Fruit fly (Drosophila melanogaster) whole organism, embryonic: ENCODE measurements around the gene Antp.
A peak's percentile ranks its signal among the peaks of the same experiment; 100 is the strongest.

Experiments
- Aef1 ChIP-seq: fragments of 200-800 bp; sonication (Bioruptor generic); IDR thresholded peaks from 3 replicates; pipeline ENCODE4 v1.3.6; 2022; ENCODE audit warnings: missing biosample characterization, missing genetic modification characterization
- Atf3 ChIP-seq: fragments of 200-800 bp; sonication (Bioruptor generic); optimal IDR thresholded peaks from 3 replicates; lab custom pipeline; 2016; ENCODE audit warnings: missing biosample characterization, missing genetic modification characterization
- B-H2 ChIP-seq: fragments of 200-800 bp; sonication (Bioruptor generic); optimal IDR thresholded peaks from 2 replicates; lab custom pipeline; 2018; ENCODE audit warnings: missing biosample characterization, mild to moderate bottlenecking, missing genetic modification characterization
- C15 ChIP-seq: fragments of 200-800 bp; sonication (Bioruptor generic); IDR thresholded peaks from 3 replicates; pipeline ENCODE4 v1.3.6; 2022; ENCODE audit warnings: missing biosample characterization, missing genetic modification characterization
- CG12155 ChIP-seq: fragments of 200-800 bp; sonication (Bioruptor generic); optimal IDR thresholded peaks from 3 replicates; lab custom pipeline; 2016; ENCODE audit warnings: missing biosample characterization, missing genetic modification characterization
- CG12219 ChIP-seq: fragments of 200-800 bp; sonication (Bioruptor generic); optimal IDR thresholded peaks from 3 replicates; lab custom pipeline; 2018; ENCODE audit warnings: missing biosample characterization, mild to moderate bottlenecking, missing genetic modification characterization
- CG1233 ChIP-seq: fragments of 200-800 bp; sonication (Bioruptor generic); optimal IDR thresholded peaks from 4 replicates; lab custom pipeline; 2018; ENCODE audit warnings: missing biosample characterization, mild to moderate bottlenecking, missing genetic modification characterization
- CG12942 ChIP-seq: fragments of 200-800 bp; sonication (Bioruptor generic); optimal IDR thresholded peaks from 3 replicates; lab custom pipeline; 2016; ENCODE audit warnings: missing biosample characterization, missing genetic modification characterization
- CG13296 ChIP-seq: fragments of 200-800 bp; sonication (Bioruptor generic); optimal IDR thresholded peaks from 3 replicates; lab custom pipeline; 2018; ENCODE audit warnings: missing biosample characterization, mild to moderate bottlenecking, missing genetic modification characterization
- CG14710 ChIP-seq: fragments of 200-800 bp; sonication (Bioruptor generic); optimal IDR thresholded peaks from 3 replicates; lab custom pipeline; 2019; ENCODE audit warnings: missing biosample characterization, mild to moderate bottlenecking, missing genetic modification characterization, moderate library complexity
- CG17385 ChIP-seq: fragments of 200-800 bp; sonication (Bioruptor generic); optimal IDR thresholded peaks from 3 replicates; lab custom pipeline; 2018; ENCODE audit warnings: missing biosample characterization, mild to moderate bottlenecking, missing genetic modification characterization
- CG18476 ChIP-seq: fragments of 200-800 bp; sonication (Bioruptor generic); optimal IDR thresholded peaks from 2 replicates; lab custom pipeline; 2016; ENCODE audit warnings: missing biosample characterization, mild to moderate bottlenecking, missing genetic modification characterization
- CG2116 ChIP-seq: fragments of 200-800 bp; sonication (Bioruptor generic); optimal IDR thresholded peaks from 3 replicates; lab custom pipeline; 2018; ENCODE audit warnings: missing biosample characterization, mild to moderate bottlenecking, missing genetic modification characterization
- CG31388 ChIP-seq: fragments of 200-800 bp; sonication (Bioruptor generic); optimal IDR thresholded peaks from 2 replicates; lab custom pipeline; 2016; ENCODE audit warnings: missing biosample characterization, missing genetic modification characterization
- CG33557 ChIP-seq: fragments of 200-800 bp; sonication (Bioruptor generic); optimal IDR thresholded peaks from 2 replicates; lab custom pipeline; 2019; ENCODE audit warnings: missing biosample characterization, mild to moderate bottlenecking, missing genetic modification characterization, moderate library complexity
- CG42726 ChIP-seq: fragments of 200-800 bp; sonication (Bioruptor generic); IDR thresholded peaks from 2 replicates; pipeline ENCODE4 v1.3.6; 2022; ENCODE audit warnings: missing biosample characterization, missing genetic modification characterization; ENCODE audit not compliant: partially characterized antibody
- CG4854 ChIP-seq: fragments of 200-800 bp; sonication (Bioruptor generic); optimal IDR thresholded peaks from 2 replicates; lab custom pipeline; 2016; ENCODE audit warnings: missing biosample characterization, missing genetic modification characterization, inconsistent platforms
- CG7786 ChIP-seq: fragments of 200-800 bp; sonication (Bioruptor generic); optimal IDR thresholded peaks from 2 replicates; lab custom pipeline; 2016; ENCODE audit warnings: missing biosample characterization, missing genetic modification characterization
- CG8478 ChIP-seq: fragments of >200 bp; optimal IDR thresholded peaks from 2 replicates; lab custom pipeline; 2018
- CG8765 ChIP-seq: fragments of 200-800 bp; sonication (Bioruptor generic); IDR thresholded peaks from 2 replicates; pipeline ENCODE4 v1.3.6; 2022; ENCODE audit warnings: missing biosample characterization, missing genetic modification characterization
- CG9817 ChIP-seq: fragments of 200-800 bp; sonication (Bioruptor generic); optimal IDR thresholded peaks from 2 replicates; lab custom pipeline; 2018; ENCODE audit warnings: missing biosample characterization, mild to moderate bottlenecking, missing genetic modification characterization, moderate library complexity
- Chrac-16 ChIP-seq: fragments of 200-800 bp; sonication (Bioruptor generic); optimal IDR thresholded peaks from 3 replicates; lab custom pipeline; 2016; ENCODE audit warnings: missing biosample characterization, missing genetic modification characterization
- D19A ChIP-seq: fragments of 200-800 bp; optimal IDR thresholded peaks from 3 replicates; lab custom pipeline; 2019; ENCODE audit warnings: missing biosample characterization, mild to moderate bottlenecking, missing genetic modification characterization, moderate library complexity
- D19B ChIP-seq: fragments of 200-800 bp; sonication (Bioruptor generic); optimal IDR thresholded peaks from 2 replicates; lab custom pipeline; 2017; ENCODE audit warnings: missing biosample characterization, mild to moderate bottlenecking, missing genetic modification characterization
- Dref ChIP-seq: fragments of 200-800 bp; sonication (Bioruptor generic); IDR thresholded peaks from 2 replicates; pipeline ENCODE4 v1.3.6; 2022; ENCODE audit warnings: missing biosample characterization, missing genetic modification characterization
- E2f1 ChIP-seq: fragments of 200-800 bp; sonication (Bioruptor generic); IDR thresholded peaks from 2 replicates; pipeline ENCODE4 v1.3.6; 2022; ENCODE audit warnings: missing biosample characterization, missing genetic modification characterization
- Ets97D ChIP-seq: fragments of 200-800 bp; sonication (Bioruptor generic); optimal IDR thresholded peaks from 3 replicates; lab custom pipeline; 2016; ENCODE audit warnings: missing biosample characterization, missing genetic modification characterization
- Fer1 ChIP-seq: fragments of 200-800 bp; sonication (Bioruptor generic); optimal IDR thresholded peaks from 2 replicates; lab custom pipeline; 2017; ENCODE audit warnings: missing biosample characterization, mild to moderate bottlenecking, missing genetic modification characterization
- Fer2 ChIP-seq: fragments of 200-800 bp; sonication (Bioruptor generic); optimal IDR thresholded peaks from 2 replicates; lab custom pipeline; 2018; ENCODE audit warnings: missing biosample characterization, mild to moderate bottlenecking, missing genetic modification characterization, moderate library complexity
- Hey ChIP-seq: fragments of 200-800 bp; sonication (Bioruptor generic); optimal IDR thresholded peaks from 3 replicates; lab custom pipeline; 2018; ENCODE audit warnings: missing biosample characterization, mild to moderate bottlenecking, missing genetic modification characterization
- Hr78 ChIP-seq, 2 experiments: fragments of 200-800 bp in 1 of 2; fragments of >200 bp in 1 of 2; sonication (Bioruptor generic) in 1 of 2; optimal IDR thresholded peaks; 2 replicates each; lab custom pipeline; 2017 to 2019; ENCODE audit warnings: missing biosample characterization in 2 of 2, missing genetic modification characterization in 2 of 2, mild to moderate bottlenecking in 1 of 2, moderate library complexity in 1 of 2
- Lhr ChIP-seq: fragments of 200-800 bp; sonication (Bioruptor generic); optimal IDR thresholded peaks from 3 replicates; lab custom pipeline; 2017; ENCODE audit warnings: mild to moderate bottlenecking, missing biosample characterization, missing genetic modification reagents, missing genetic modification characterization
- Oaz ChIP-seq: fragments of 200-800 bp; sonication (Bioruptor generic); IDR thresholded peaks from 2 replicates; pipeline ENCODE4 v1.3.6; 2022; ENCODE audit warnings: missing biosample characterization, missing genetic modification characterization
- Spps ChIP-seq: fragments of 200-800 bp; sonication (Bioruptor generic); optimal IDR thresholded peaks from 2 replicates; lab custom pipeline; 2018; ENCODE audit warnings: missing biosample characterization, mild to moderate bottlenecking, missing genetic modification characterization
- abd-A ChIP-seq: fragments of 200-800 bp; sonication (Bioruptor generic); optimal IDR thresholded peaks from 3 replicates; lab custom pipeline; 2019; ENCODE audit warnings: missing biosample characterization, mild to moderate bottlenecking, missing genetic modification characterization, moderate library complexity
- ap ChIP-seq: fragments of 200-800 bp; sonication (Bioruptor generic); IDR thresholded peaks from 2 replicates; pipeline ENCODE4 v1.3.6; 2022; ENCODE audit warnings: missing biosample characterization, missing genetic modification characterization
- bsh ChIP-seq, 2 experiments: fragments of 200-800 bp; sonication (Bioruptor generic); optimal IDR thresholded peaks; 2 replicates each; lab custom pipeline; 2017 to 2018; ENCODE audit warnings: mild to moderate bottlenecking in 2 of 2, missing biosample characterization in 2 of 2, missing genetic modification characterization in 2 of 2, moderate library complexity in 1 of 2
- fru ChIP-seq: fragments of >200 bp; optimal IDR thresholded peaks from 2 replicates; lab custom pipeline; 2017
- gro ChIP-seq: fragments of 200-800 bp; sonication (Bioruptor generic); optimal IDR thresholded peaks from 2 replicates; lab custom pipeline; 2016; ENCODE audit warnings: missing biosample characterization, missing genetic modification characterization
- h ChIP-seq: fragments of >200 bp; optimal IDR thresholded peaks from 2 replicates; lab custom pipeline; 2017
- hth ChIP-seq: fragments of >200 bp; optimal IDR thresholded peaks from 2 replicates; lab custom pipeline; 2017; ENCODE audit warnings: inconsistent platforms
- jumu ChIP-seq: fragments of 200-800 bp; sonication (Bioruptor generic); optimal IDR thresholded peaks from 3 replicates; lab custom pipeline; 2016; ENCODE audit warnings: missing biosample characterization, missing genetic modification characterization
- kah ChIP-seq: fragments of 200-800 bp; sonication (Bioruptor generic); optimal IDR thresholded peaks from 2 replicates; lab custom pipeline; 2018; ENCODE audit warnings: missing biosample characterization, mild to moderate bottlenecking, missing genetic modification characterization
- lbe ChIP-seq: fragments of 200-800 bp; sonication (Bioruptor generic); optimal IDR thresholded peaks from 2 replicates; lab custom pipeline; 2016; ENCODE audit warnings: missing biosample characterization, mild to moderate bottlenecking, missing genetic modification characterization
- pita ChIP-seq: fragments of 200-800 bp; sonication (Bioruptor generic); optimal IDR thresholded peaks from 2 replicates; lab custom pipeline; 2017; ENCODE audit warnings: missing biosample characterization, mild to moderate bottlenecking, missing genetic modification characterization
- ranshi ChIP-seq: fragments of 200-800 bp; sonication (Bioruptor generic); IDR thresholded peaks from 2 replicates; pipeline ENCODE4 v1.3.6; 2022; ENCODE audit warnings: missing biosample characterization, missing genetic modification characterization
- row ChIP-seq: fragments of 200-800 bp; sonication (Bioruptor generic); IDR thresholded peaks from 3 replicates; pipeline ENCODE4 v1.3.6; 2022; ENCODE audit warnings: missing biosample characterization, missing genetic modification characterization
- sim ChIP-seq: fragments of 200-800 bp; sonication (Bioruptor generic); IDR thresholded peaks from 2 replicates; pipeline ENCODE4 v1.3.6; 2022; ENCODE audit warnings: missing biosample characterization, missing genetic modification characterization
- yki ChIP-seq: fragments of >200 bp; optimal IDR thresholded peaks from 3 replicates; lab custom pipeline; 2018
- zf30C ChIP-seq: fragments of 200-800 bp; sonication (Bioruptor generic); optimal IDR thresholded peaks from 3 replicates; lab custom pipeline; 2018; ENCODE audit warnings: missing biosample characterization, mild to moderate bottlenecking, missing genetic modification characterization
- zfh2 ChIP-seq: fragments of 200-800 bp; sonication (Bioruptor generic); optimal IDR thresholded peaks from 2 replicates; lab custom pipeline; 2016; ENCODE audit warnings: missing biosample characterization, missing genetic modification characterization

The Antp gene

dm6 chr3R:6935810-6936549, 63.0 kb downstream of the Antp start (continued):
- TF ChIP-seq CG9817 (tag; lab: Kevin White, UChicago) (peak; percentile 54), fru (lab: Kevin White, UChicago) (no peak), D19A (tag; lab: Kevin White, UChicago) (peak; percentile 79), pita (GFP tag; lab: Kevin White, UChicago) (no peak), C15 (GFP tag; lab: Robert Waterston, UW) (no peak), CG17385 (GFP tag; lab: Kevin White, UChicago) (peak; percentile 65), CG31388 (no peak), Dref (GFP tag; lab: Robert Waterston, UW) (no peak), CG12155 (GFP tag; lab: Kevin White, UChicago) (peak; percentile 31), E2f1 (GFP tag; lab: Robert Waterston, UW) (peak; percentile 44), CG8478 (no peak), zf30C (GFP tag; lab: Kevin White, UChicago) (peak; percentile 89), CG1233 (GFP tag; lab: Kevin White, UChicago) (peak; percentile 47), zfh2 (GFP tag; lab: Kevin White, UChicago) (no peak), Hr78 (GFP tag; optimal IDR thresholded peaks at IDR 0.05; lab: Kevin White, UChicago) (peak in 1 of 2 experiments; percentile 56), lbe (GFP tag; lab: Kevin White, UChicago) (peak; percentile 58), Hey (peak; percentile 32), CG12219 (GFP tag; lab: Kevin White, UChicago) (peak; percentile 72), CG13296 (peak; percentile 32), ap (GFP tag; lab: Robert Waterston, UW) (peak; percentile 63), Spps (tag; lab: Kevin White, UChicago) (peak; percentile 81), CG4854 (GFP tag; lab: Kevin White, UChicago) (peak; percentile 33), D19B (GFP tag; lab: Kevin White, UChicago) (no peak), hth (lab: Kevin White, UChicago) (no peak), CG7786 (GFP tag; lab: Kevin White, UChicago) (peak; percentile 20), kah (GFP tag; lab: Kevin White, UChicago) (peak; percentile 22), gro (GFP tag; lab: Kevin White, UChicago) (peak; percentile 23), CG2116 (peak; percentile 18), CG12942 (peak; percentile 40), Fer1 (GFP tag; lab: Kevin White, UChicago) (peak; percentile 64), bsh (GFP tag; optimal IDR thresholded peaks at IDR 0.05; lab: Kevin White, UChicago) (peak in 1 of 2 experiments; percentile 88), B-H2 (GFP tag; lab: Kevin White, UChicago) (no peak), jumu (GFP tag; lab: Kevin White, UChicago) (peak; percentile 29), yki (lab: Kevin White, UChicago) (no peak), CG33557 (GFP tag; lab: Kevin White, UChicago) (peak; percentile 71), Ets97D (GFP tag; lab: Kevin White, UChicago) (peak; percentile 36), Oaz (GFP tag; lab: Robert Waterston, UW) (no peak), ranshi (GFP tag; lab: Robert Waterston, UW) (peak; percentile 60; the same call in 1 of the 2 replicates), Chrac-16 (peak; percentile 64), CG18476 (GFP tag; lab: Kevin White, UChicago) (peak; percentile 66), h (lab: Kevin White, UChicago) (no peak), sim (peak; percentile 64; the same call in 1 of the 2 replicates), CG8765 (GFP tag; lab: Robert Waterston, UW) (peak; percentile 42), Atf3 (GFP tag; lab: Kevin White, UChicago) (peak; percentile 58), Aef1 (GFP tag; lab: Robert Waterston, UW) (peak; percentile 45; the same call in 1 of the 3 replicates), Lhr (peak; percentile 22), row (peak; percentile 76), Fer2 (tag; lab: Kevin White, UChicago) (no peak), CG42726 (GFP tag; lab: Robert Waterston, UW) (no peak), abd-A (tag; lab: Kevin White, UChicago) (no peak), CG14710 (tag; lab: Kevin White, UChicago) (peak; percentile 84)
